Worm (Caenorhabditis elegans) whole organism, L1 larva: ENCODE data around the gene acs-5.

Experiments
- C04F5.9 ChIP-seq: sonication (generic microtip); optimal IDR thresholded peaks from 2 replicates; lab custom pipeline; 2016; ENCODE audit warnings: missing genetic modification characterization, missing compliant biosample characterization
- C16A3.4 ChIP-seq: fragments of 150-350 bp; optimal IDR thresholded peaks from 2 replicates; lab custom pipeline; 2014; ENCODE audit warnings: missing biosample characterization, missing genetic modification characterization
- aha-1 ChIP-seq: fragments of 150-350 bp; optimal IDR thresholded peaks from 2 replicates; lab custom pipeline; 2014; ENCODE audit warnings: missing biosample characterization, missing genetic modification characterization
- alr-1 ChIP-seq: fragments of 200-800 bp; sonication (Bioruptor generic); optimal IDR thresholded peaks from 2 replicates; lab custom pipeline; 2018; ENCODE audit warnings: borderline replicate concordance, mild to moderate bottlenecking, missing genetic modification characterization, missing compliant biosample characterization
- blmp-1 ChIP-seq: fragments of 150-350 bp; optimal IDR thresholded peaks from 2 replicates; lab custom pipeline; 2014; ENCODE audit warnings: missing biosample characterization, missing genetic modification characterization
- ceh-8 ChIP-seq: fragments of 200-800 bp; sonication (Bioruptor generic); optimal IDR thresholded peaks from 2 replicates; lab custom pipeline; 2018; ENCODE audit warnings: mild to moderate bottlenecking, missing genetic modification characterization, moderate library complexity, missing compliant biosample characterization
- ceh-90 ChIP-seq: sonication (generic microtip); optimal IDR thresholded peaks from 2 replicates; lab custom pipeline; 2016; ENCODE audit warnings: missing genetic modification characterization, missing compliant biosample characterization
- efl-1 ChIP-seq, 4 experiments: fragments of 150-350 bp; optimal IDR thresholded peaks in 3 of 4; peaks in 1 of 4; 1 replicate in 1 of 4; 2 replicates in 3 of 4; lab custom pipeline; 2014; ENCODE audit warnings: missing biosample characterization in 2 of 4, missing genetic modification characterization in 2 of 4, missing genetic modification reagents in 2 of 4
- egl-13 ChIP-seq: sonication (generic microtip); optimal IDR thresholded peaks from 2 replicates; lab custom pipeline; 2016; ENCODE audit warnings: missing genotype, missing genetic modification reagents, missing genetic modification characterization, missing compliant biosample characterization
- egl-27 ChIP-seq, 2 experiments: fragments of 150-350 bp in 1 of 2; sonication (generic microtip); optimal IDR thresholded peaks; 3 replicates each; lab custom pipeline; 2017 to 2018; ENCODE audit warnings: missing biosample characterization in 2 of 2, missing genetic modification characterization in 2 of 2, missing genetic modification reagents in 2 of 2
- fkh-10 ChIP-seq: sonication (generic microtip); optimal IDR thresholded peaks from 2 replicates; lab custom pipeline; 2017; ENCODE audit warnings: missing biosample characterization, missing genetic modification reagents, missing genetic modification characterization
- fkh-8 ChIP-seq: sonication (generic microtip); optimal IDR thresholded peaks from 2 replicates; lab custom pipeline; 2016; ENCODE audit warnings: mild to moderate bottlenecking, missing genetic modification characterization, missing compliant biosample characterization
- hlh-17 ChIP-seq: fragments of 200-800 bp; sonication (Bioruptor generic); optimal IDR thresholded peaks from 2 replicates; lab custom pipeline; 2018; ENCODE audit warnings: missing genetic modification characterization, mild to moderate bottlenecking, missing compliant biosample characterization, moderate library complexity, borderline replicate concordance
- irx-1 ChIP-seq: sonication (generic microtip); optimal IDR thresholded peaks from 2 replicates; lab custom pipeline; 2016; ENCODE audit warnings: missing genetic modification characterization, missing compliant biosample characterization
- isw-1 ChIP-seq: fragments of 200-800 bp; sonication (Bioruptor generic); IDR thresholded peaks from 2 replicates; pipeline ENCODE4 v1.3.6; 2022; ENCODE audit warnings: missing genetic modification characterization, missing compliant biosample characterization
- lin-14 ChIP-seq: fragments of 200-800 bp; sonication (Bioruptor generic); optimal IDR thresholded peaks from 2 replicates; lab custom pipeline; 2018; ENCODE audit warnings: mild to moderate bottlenecking, missing genetic modification characterization, moderate library complexity, missing compliant biosample characterization
- lin-15B ChIP-seq: fragments of 150-350 bp; sonication (generic microtip); optimal IDR thresholded peaks from 3 replicates; lab custom pipeline; 2014; ENCODE audit warnings: missing biosample characterization, missing genetic modification characterization
- lin-35 ChIP-seq, 2 experiments: fragments of 150-350 bp; optimal IDR thresholded peaks; 2 replicates each; lab custom pipeline; 2014; ENCODE audit warnings: missing biosample characterization in 2 of 2, missing genetic modification characterization in 2 of 2, missing genetic modification reagents in 2 of 2
- lir-3 ChIP-seq: sonication (generic microtip); optimal IDR thresholded peaks from 2 replicates; lab custom pipeline; 2016; ENCODE audit warnings: mild to moderate bottlenecking, missing genetic modification characterization, moderate library complexity, missing compliant biosample characterization; ENCODE audit not compliant: poor library complexity
- mep-1 ChIP-seq: fragments of 150-350 bp; optimal IDR thresholded peaks from 2 replicates; lab custom pipeline; 2014; ENCODE audit warnings: missing biosample characterization, missing genetic modification characterization
- nhr-28 ChIP-seq: fragments of 150-350 bp; optimal IDR thresholded peaks from 2 replicates; lab custom pipeline; 2014; ENCODE audit warnings: missing biosample characterization, missing genetic modification characterization
- nhr-47 ChIP-seq: sonication (generic microtip); optimal IDR thresholded peaks from 2 replicates; lab custom pipeline; 2016; ENCODE audit warnings: mild to moderate bottlenecking, missing genetic modification characterization, moderate library complexity, missing compliant biosample characterization
- nhr-77 ChIP-seq: fragments of 150-350 bp; optimal IDR thresholded peaks from 2 replicates; lab custom pipeline; 2014; ENCODE audit warnings: missing biosample characterization, missing genetic modification characterization
- nhr-85 ChIP-seq: sonication (generic microtip); peaks from one replicate; lab custom pipeline; 2016; ENCODE audit warnings: missing genetic modification characterization, inconsistent platforms, missing compliant biosample characterization
- pax-3 ChIP-seq: fragments of 200-800 bp; sonication (Bioruptor generic); optimal IDR thresholded peaks from 2 replicates; lab custom pipeline; 2018; ENCODE audit warnings: mild to moderate bottlenecking, missing genetic modification characterization, moderate library complexity, missing compliant biosample characterization
- pqm-1 ChIP-seq: sonication (generic microtip); optimal IDR thresholded peaks from 3 replicates; lab custom pipeline; 2017; ENCODE audit warnings: missing biosample characterization, missing genetic modification characterization
- skn-1 ChIP-seq: fragments of 150-350 bp; optimal IDR thresholded peaks from 2 replicates; lab custom pipeline; 2014; ENCODE audit warnings: missing biosample characterization, missing genetic modification characterization
- snpc-4 ChIP-seq: fragments of 150-350 bp; optimal IDR thresholded peaks from 2 replicates; lab custom pipeline; 2014; ENCODE audit warnings: missing biosample characterization, missing genetic modification characterization
- sox-4 ChIP-seq: sonication (generic microtip); optimal IDR thresholded peaks from 2 replicates; lab custom pipeline; 2016; ENCODE audit warnings: missing genetic modification characterization, missing compliant biosample characterization
- swsn-7 ChIP-seq: sonication (generic microtip); optimal IDR thresholded peaks from 2 replicates; lab custom pipeline; 2016; ENCODE audit warnings: missing genetic modification characterization, missing compliant biosample characterization
- tbx-2 ChIP-seq: sonication (generic microtip); optimal IDR thresholded peaks from 2 replicates; lab custom pipeline; 2016; ENCODE audit warnings: missing genetic modification characterization, missing compliant biosample characterization
- unc-30 ChIP-seq: sonication (generic microtip); optimal IDR thresholded peaks from 2 replicates; lab custom pipeline; 2017; ENCODE audit warnings: missing biosample characterization, missing genetic modification characterization
- zag-1 ChIP-seq: fragments of 150-350 bp; optimal IDR thresholded peaks from 2 replicates; lab custom pipeline; 2014; ENCODE audit warnings: missing biosample characterization, missing genetic modification characterization
- ztf-11 ChIP-seq, 2 experiments: sonication (generic microtip); optimal IDR thresholded peaks; 2 replicates each; lab custom pipeline; 2016 to 2017; ENCODE audit warnings: missing genetic modification characterization in 2 of 2, missing biosample characterization in 1 of 2, missing compliant biosample characterization in 1 of 2

acs-5 gene

ce11 chrIII:13514470-13514869 is 28.9 kb downstream of the acs-5 start, which contains the start of gene mlh-1:
mlh-1 (minus strand) TSS chrIII:13514570.
- TF ChIP-seq pax-3 (tag; lab: Kevin White, UChicago) (no peak), efl-1 (optimal IDR thresholded peaks at IDR 0.05; lab: Kevin White, UChicago) (no peak), efl-1 (GFP tag; optimal IDR thresholded peaks at IDR 0.05 in 1 of 2; lab: Kevin White, UChicago) (peak in 1 of 2 experiments; percentile 33)

DNA sequence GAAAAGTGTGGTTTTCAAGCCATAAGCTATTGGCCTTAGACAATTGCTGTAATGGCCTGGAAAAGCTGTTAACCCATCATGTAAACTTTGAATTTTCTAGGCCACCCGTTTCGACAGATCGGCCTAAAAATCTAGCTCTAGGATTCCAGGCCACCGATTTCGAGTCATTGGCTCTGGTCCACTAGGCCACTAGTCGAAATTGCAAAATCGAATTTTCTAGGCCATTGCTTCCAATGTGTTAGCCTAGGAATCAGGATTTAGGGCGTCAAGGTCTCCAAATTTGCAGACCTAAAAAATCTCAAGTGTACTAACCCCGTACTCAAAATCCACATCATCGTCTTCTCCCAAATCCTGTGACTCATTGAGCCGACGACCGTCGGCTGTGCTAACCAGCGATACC is 32.6 kb downstream of the acs-5 start:
- TF ChIP-seq snpc-4 (tag; lab: Kevin White, UChicago) (no peak), nhr-77 (tag; lab: Kevin White, UChicago) (no peak), C16A3.4 (tag; lab: Kevin White, UChicago) (no peak)
- TF ChIP-seq, all 84 proteins: peak for 0

DNA sequence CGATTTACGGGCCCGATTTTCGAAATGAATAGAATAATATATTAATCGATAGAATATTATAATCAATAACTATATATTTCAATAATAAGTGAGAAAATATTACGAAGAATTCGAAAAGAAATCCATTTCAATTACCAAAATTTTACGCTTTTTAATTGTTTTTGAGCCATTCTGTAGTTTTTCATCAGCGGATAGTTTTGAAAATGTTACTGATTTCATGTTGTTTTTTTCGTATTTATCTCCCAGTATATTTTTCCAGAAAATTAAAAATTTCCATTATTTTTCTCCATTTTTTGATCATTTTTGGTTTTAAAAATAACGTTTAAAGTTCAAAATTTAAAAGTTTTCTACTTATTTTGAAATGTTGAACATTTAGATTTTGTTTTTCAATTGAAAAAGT is 37.6 kb downstream of the acs-5 start, which contains the start of gene T28A8.3:
Gene T28A8.3 (plus strand): TSS at position 301 of the 400 bp plus-strand sequence.
- TF ChIP-seq lin-14 (GFP tag; lab: Kevin White, UChicago) = no peak
- TF ChIP-seq, all 84 proteins: peak for 0

ce11 chrIII:13503379-13503778 is 40.0 kb downstream of the acs-5 start, which contains the start of gene T28A8.4:
T28A8.4 (plus strand) TSS chrIII:13503679.
- TF ChIP-seq nhr-85 = no peak
- TF ChIP-seq lin-14 (GFP tag; lab: Kevin White, UChicago) = no peak
- TF ChIP-seq nhr-28 (tag; lab: Kevin White, UChicago) = no peak
- no peak for TF ChIP-seq efl-1 (optimal IDR thresholded peaks at IDR 0.05; lab: Kevin White, UChicago)
- TF ChIP-seq efl-1 (GFP tag; optimal IDR thresholded peaks at IDR 0.05 in 1 of 2; lab: Kevin White, UChicago) = no peak
- TF ChIP-seq nhr-47 (tag; lab: Kevin White, UChicago) = no peak
- no peak for TF ChIP-seq fkh-10
- TF ChIP-seq alr-1 (tag; lab: Kevin White, UChicago) = no peak
- TF ChIP-seq mep-1 (tag; lab: Kevin White, UChicago) = no peak
- TF ChIP-seq C04F5.9 = no peak
- TF ChIP-seq tbx-2 (tag; lab: Kevin White, UChicago) = no peak
- TF ChIP-seq blmp-1 (tag; lab: Kevin White, UChicago) = no peak
- TF ChIP-seq ztf-11 (tag; optimal IDR thresholded peaks at IDR 0.05; lab: Kevin White, UChicago) = no peak
- TF ChIP-seq swsn-7 (tag; lab: Kevin White, UChicago) = no peak
- TF ChIP-seq isw-1 (GFP tag; lab: Robert Waterston, UW) = no peak
- no peak for TF ChIP-seq irx-1 (tag; lab: Kevin White, UChicago)
- TF ChIP-seq ceh-8 (GFP tag; lab: Kevin White, UChicago) = no peak
- no peak for TF ChIP-seq lir-3 (tag; lab: Kevin White, UChicago)

ce11 chrIII:13502513-13502912 is 40.8 kb downstream of the acs-5 start, which contains the start of gene T28A8.8:
T28A8.8 (plus strand) TSS chrIII:13502813.
- TF ChIP-seq egl-13 (tag; lab: Kevin White, UChicago) (no peak), egl-27 (tag; optimal IDR thresholded peaks at IDR 0.05; lab: Kevin White, UChicago) (no peak), hlh-17 (GFP tag; lab: Kevin White, UChicago) (no peak), skn-1 (tag; lab: Kevin White, UChicago) (no peak), pqm-1 (tag; lab: Kevin White, UChicago) (no peak), mep-1 (tag; lab: Kevin White, UChicago) (no peak), sox-4 (no peak), fkh-10 (no peak), unc-30 (tag; lab: Kevin White, UChicago) (no peak), aha-1 (tag; lab: Kevin White, UChicago) (no peak), lin-15B (tag; lab: Kevin White, UChicago) (no peak), ceh-90 (no peak), zag-1 (tag; lab: Kevin White, UChicago) (no peak), lin-35 (GFP tag; optimal IDR thresholded peaks at IDR 0.05; lab: Kevin White, UChicago) (no peak), fkh-8 (tag; lab: Kevin White, UChicago) (no peak)
